Fruit fly (Drosophila melanogaster) whole organism, pupa: ENCODE measurements around the gene CG45428.

Experiments
- CG10348 ChIP-seq: fragments of 200-800 bp; sonication (Bioruptor generic); IDR thresholded peaks from 2 replicates; pipeline ENCODE4 v1.3.6; 2022; ENCODE audit warnings: missing biosample characterization, missing genetic modification characterization
- CG12605 ChIP-seq: fragments of 200-800 bp; sonication (Bioruptor generic); IDR thresholded peaks from 2 replicates; pipeline ENCODE4 v1.3.6; 2022; ENCODE audit warnings: missing biosample characterization, missing genetic modification characterization
- CG8301 ChIP-seq: fragments of 200-800 bp; sonication (Bioruptor generic); optimal IDR thresholded peaks from 2 replicates; lab custom pipeline; 2018; ENCODE audit warnings: missing biosample characterization, mild to moderate bottlenecking, missing genetic modification characterization
- Ets98B ChIP-seq: fragments of 200-800 bp; sonication (Bioruptor generic); IDR thresholded peaks from 2 replicates; pipeline ENCODE4 v1.3.6; 2022; ENCODE audit warnings: missing biosample characterization, missing genetic modification characterization
- fd96Ca ChIP-seq: fragments of 200-800 bp; sonication (Bioruptor generic); IDR thresholded peaks from 3 replicates; pipeline ENCODE4 v1.3.6; 2022; ENCODE audit warnings: missing biosample characterization, missing genetic modification characterization
- rn ChIP-seq: fragments of 200-800 bp; sonication (Bioruptor generic); IDR thresholded peaks from 2 replicates; pipeline ENCODE4 v1.3.6; 2022; ENCODE audit warnings: missing biosample characterization, missing genetic modification characterization

DNA sequence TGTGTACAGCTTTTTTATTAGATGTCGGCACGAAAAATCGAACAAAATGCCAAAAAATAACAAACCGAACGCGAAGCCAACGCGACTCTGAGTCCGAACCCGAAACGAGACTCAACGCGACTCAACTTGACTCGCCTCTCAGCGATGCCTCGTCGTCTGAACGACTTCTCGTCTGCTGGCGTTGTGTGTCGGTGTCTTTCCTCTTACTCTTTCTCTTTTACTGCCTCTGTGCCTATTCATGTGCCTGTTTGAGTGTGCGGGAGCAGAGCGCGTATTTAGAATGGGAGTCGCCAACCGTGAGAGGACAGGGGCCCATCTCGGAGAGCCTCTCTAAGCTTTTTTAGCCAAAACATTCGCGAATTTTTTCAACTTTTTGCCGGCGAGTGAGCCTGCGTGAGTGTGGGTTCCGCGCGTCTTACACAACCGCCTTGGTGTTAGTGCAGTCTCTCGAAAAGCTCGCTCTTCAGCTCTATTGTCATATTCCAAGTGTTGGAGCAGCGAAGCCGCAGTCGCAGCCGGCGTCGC is 12.1 kb downstream of the CG45428 start:
- TF ChIP-seq fd96Ca (GFP tag; lab: Robert Waterston, UW), result peak; percentile 72
- peak; percentile 8 for TF ChIP-seq CG8301 (tag; lab: Kevin White, UChicago)
- peak; percentile 79 for TF ChIP-seq Ets98B (GFP tag; lab: Robert Waterston, UW)
- TF ChIP-seq CG12605 (GFP tag; lab: Robert Waterston, UW), result peak; percentile 81
- no peak for TF ChIP-seq CG10348 (GFP tag; lab: Robert Waterston, UW)
- TF ChIP-seq rn (GFP tag; lab: Robert Waterston, UW), result no peak
